Worm (Caenorhabditis elegans) whole organism, L1 larva: ENCODE results near the gene mam-5.

ENCODE experiments used
- F16B12.6 ChIP-seq: fragments of 150-350 bp; optimal IDR thresholded peaks from 2 replicates; lab custom pipeline; 2014; ENCODE audit warnings: missing biosample characterization, missing genetic modification characterization
- alr-1 ChIP-seq: fragments of 200-800 bp; sonication (Bioruptor generic); optimal IDR thresholded peaks from 2 replicates; lab custom pipeline; 2018; ENCODE audit warnings: borderline replicate concordance, mild to moderate bottlenecking, missing genetic modification characterization, missing compliant biosample characterization
- ama-1 ChIP-seq: fragments of 150-350 bp; optimal IDR thresholded peaks from 2 replicates; lab custom pipeline; 2014
- blmp-1 ChIP-seq: fragments of 150-350 bp; optimal IDR thresholded peaks from 2 replicates; lab custom pipeline; 2014; ENCODE audit warnings: missing biosample characterization, missing genetic modification characterization
- ceh-63 ChIP-seq: fragments of 200-800 bp; sonication (Bioruptor generic); optimal IDR thresholded peaks from 2 replicates; lab custom pipeline; 2018; ENCODE audit warnings: mild to moderate bottlenecking, missing genetic modification characterization, missing compliant biosample characterization
- ceh-8 ChIP-seq: fragments of 200-800 bp; sonication (Bioruptor generic); optimal IDR thresholded peaks from 2 replicates; lab custom pipeline; 2018; ENCODE audit warnings: mild to moderate bottlenecking, missing genetic modification characterization, moderate library complexity, missing compliant biosample characterization
- ceh-90 ChIP-seq: sonication (generic microtip); optimal IDR thresholded peaks from 2 replicates; lab custom pipeline; 2016; ENCODE audit warnings: missing genetic modification characterization, missing compliant biosample characterization
- dpl-1 ChIP-seq, 3 experiments: fragments of 150-350 bp in 2 of 3; sonication (generic microtip) in 1 of 3; optimal IDR thresholded peaks; 2 replicates each; lab custom pipeline; 2014 to 2017; ENCODE audit warnings: missing biosample characterization in 3 of 3, missing genetic modification characterization in 3 of 3, missing genetic modification reagents in 3 of 3
- efl-1 ChIP-seq, 4 experiments: fragments of 150-350 bp; optimal IDR thresholded peaks in 3 of 4; peaks in 1 of 4; 1 replicate in 1 of 4; 2 replicates in 3 of 4; lab custom pipeline; 2014; ENCODE audit warnings: missing biosample characterization in 2 of 4, missing genetic modification characterization in 2 of 4, missing genetic modification reagents in 2 of 4
- efl-3 ChIP-seq: fragments of 200-800 bp; sonication (Bioruptor generic); optimal IDR thresholded peaks from 2 replicates; lab custom pipeline; 2018; ENCODE audit warnings: mild to moderate bottlenecking, missing genetic modification characterization, missing compliant biosample characterization
- egl-13 ChIP-seq: sonication (generic microtip); optimal IDR thresholded peaks from 2 replicates; lab custom pipeline; 2016; ENCODE audit warnings: missing genotype, missing genetic modification reagents, missing genetic modification characterization, missing compliant biosample characterization
- egl-27 ChIP-seq, 2 experiments: fragments of 150-350 bp in 1 of 2; sonication (generic microtip); optimal IDR thresholded peaks; 3 replicates each; lab custom pipeline; 2017 to 2018; ENCODE audit warnings: missing biosample characterization in 2 of 2, missing genetic modification characterization in 2 of 2, missing genetic modification reagents in 2 of 2
- elt-2 ChIP-seq: sonication (generic microtip); optimal IDR thresholded peaks from 2 replicates; lab custom pipeline; 2016; ENCODE audit warnings: missing genetic modification characterization, mild to moderate bottlenecking, inconsistent platforms, missing compliant biosample characterization, missing genetic modification reagents
- elt-3 ChIP-seq, 6 experiments: fragments of 150-350 bp in 1 of 6; sonication (generic microtip); optimal IDR thresholded peaks; 2 replicates each; lab custom pipeline; 2017 to 2018; ENCODE audit warnings: missing biosample characterization in 6 of 6, missing genetic modification characterization in 6 of 6, inconsistent platforms in 1 of 6
- ets-5 ChIP-seq: fragments of 200-800 bp; sonication (Bioruptor generic); IDR thresholded peaks from 2 replicates; pipeline ENCODE4 v1.3.6; 2022; ENCODE audit warnings: missing genetic modification characterization, missing compliant biosample characterization
- fkh-10 ChIP-seq: sonication (generic microtip); optimal IDR thresholded peaks from 2 replicates; lab custom pipeline; 2017; ENCODE audit warnings: missing biosample characterization, missing genetic modification reagents, missing genetic modification characterization
- fkh-4 ChIP-seq: sonication (generic microtip); optimal IDR thresholded peaks from 2 replicates; lab custom pipeline; 2016; ENCODE audit warnings: missing compliant biosample characterization, missing genetic modification characterization, borderline replicate concordance
- fos-1 ChIP-seq: fragments of 150-350 bp; optimal IDR thresholded peaks from 2 replicates; lab custom pipeline; 2014; ENCODE audit warnings: missing biosample characterization, missing genetic modification characterization
- hlh-17 ChIP-seq: fragments of 200-800 bp; sonication (Bioruptor generic); optimal IDR thresholded peaks from 2 replicates; lab custom pipeline; 2018; ENCODE audit warnings: missing genetic modification characterization, mild to moderate bottlenecking, missing compliant biosample characterization, moderate library complexity, borderline replicate concordance
- isw-1 ChIP-seq: fragments of 200-800 bp; sonication (Bioruptor generic); IDR thresholded peaks from 2 replicates; pipeline ENCODE4 v1.3.6; 2022; ENCODE audit warnings: missing genetic modification characterization, missing compliant biosample characterization
- jun-1 ChIP-seq: fragments of 150-350 bp; optimal IDR thresholded peaks from 2 replicates; lab custom pipeline; 2014; ENCODE audit warnings: missing biosample characterization, missing genetic modification reagents, missing genetic modification characterization
- lin-13 ChIP-seq: fragments of 150-350 bp; optimal IDR thresholded peaks from 2 replicates; lab custom pipeline; 2014; ENCODE audit warnings: missing biosample characterization, missing genetic modification reagents, missing genetic modification characterization
- lin-14 ChIP-seq: fragments of 200-800 bp; sonication (Bioruptor generic); optimal IDR thresholded peaks from 2 replicates; lab custom pipeline; 2018; ENCODE audit warnings: mild to moderate bottlenecking, missing genetic modification characterization, moderate library complexity, missing compliant biosample characterization
- lin-39 ChIP-seq: fragments of 150-350 bp; optimal IDR thresholded peaks from 2 replicates; lab custom pipeline; 2014; ENCODE audit warnings: missing biosample characterization, missing genetic modification reagents, missing genetic modification characterization
- lir-3 ChIP-seq: sonication (generic microtip); optimal IDR thresholded peaks from 2 replicates; lab custom pipeline; 2016; ENCODE audit warnings: mild to moderate bottlenecking, missing genetic modification characterization, moderate library complexity, missing compliant biosample characterization; ENCODE audit not compliant: poor library complexity
- mab-9 ChIP-seq: fragments of 200-800 bp; sonication (Bioruptor generic); IDR thresholded peaks from 2 replicates; pipeline ENCODE4 v1.3.6; 2022; ENCODE audit warnings: missing genetic modification reagents, missing genetic modification characterization, missing compliant biosample characterization
- mdl-1 ChIP-seq, 2 experiments: fragments of 150-350 bp; optimal IDR thresholded peaks; 2 replicates each; lab custom pipeline; 2014 to 2017; ENCODE audit warnings: missing biosample characterization in 2 of 2, missing genetic modification characterization in 2 of 2, inconsistent platforms in 1 of 2
- mef-2 ChIP-seq: fragments of 150-350 bp; optimal IDR thresholded peaks from 2 replicates; lab custom pipeline; 2014; ENCODE audit warnings: missing biosample characterization, missing genetic modification characterization
- mep-1 ChIP-seq: fragments of 150-350 bp; optimal IDR thresholded peaks from 2 replicates; lab custom pipeline; 2014; ENCODE audit warnings: missing biosample characterization, missing genetic modification characterization
- nhr-19 ChIP-seq: fragments of 200-800 bp; sonication (Bioruptor generic); conservative IDR thresholded peaks from 2 replicates; pipeline ENCODE4 v1.3.6; 2022; ENCODE audit warnings: missing genetic modification characterization, missing compliant biosample characterization
- nhr-237 ChIP-seq: fragments of 150-350 bp; optimal IDR thresholded peaks from 2 replicates; lab custom pipeline; 2014; ENCODE audit warnings: missing biosample characterization, missing genetic modification characterization
- nhr-28 ChIP-seq: fragments of 150-350 bp; optimal IDR thresholded peaks from 2 replicates; lab custom pipeline; 2014; ENCODE audit warnings: missing biosample characterization, missing genetic modification characterization
- nhr-47 ChIP-seq: sonication (generic microtip); optimal IDR thresholded peaks from 2 replicates; lab custom pipeline; 2016; ENCODE audit warnings: mild to moderate bottlenecking, missing genetic modification characterization, moderate library complexity, missing compliant biosample characterization
- nhr-71 ChIP-seq: sonication (generic microtip); optimal IDR thresholded peaks from 2 replicates; lab custom pipeline; 2016; ENCODE audit warnings: mild to moderate bottlenecking, missing genetic modification characterization, moderate library complexity, missing compliant biosample characterization
- nhr-76 ChIP-seq: sonication (generic microtip); optimal IDR thresholded peaks from 2 replicates; lab custom pipeline; 2017; ENCODE audit warnings: missing biosample characterization, missing genetic modification characterization
- nhr-77 ChIP-seq: fragments of 150-350 bp; optimal IDR thresholded peaks from 2 replicates; lab custom pipeline; 2014; ENCODE audit warnings: missing biosample characterization, missing genetic modification characterization
- nhr-84 ChIP-seq: sonication (generic microtip); optimal IDR thresholded peaks from 2 replicates; lab custom pipeline; 2017; ENCODE audit warnings: missing biosample characterization, missing genetic modification characterization
- nhr-85 ChIP-seq: sonication (generic microtip); peaks from one replicate; lab custom pipeline; 2016; ENCODE audit warnings: missing genetic modification characterization, inconsistent platforms, missing compliant biosample characterization
- nhr-90 ChIP-seq: sonication (generic microtip); optimal IDR thresholded peaks from 2 replicates; lab custom pipeline; 2016; ENCODE audit warnings: mild to moderate bottlenecking, missing genetic modification characterization, missing compliant biosample characterization; ENCODE audit not compliant: poor library complexity
- pqm-1 ChIP-seq: sonication (generic microtip); optimal IDR thresholded peaks from 3 replicates; lab custom pipeline; 2017; ENCODE audit warnings: missing biosample characterization, missing genetic modification characterization
- skn-1 ChIP-seq: fragments of 150-350 bp; optimal IDR thresholded peaks from 2 replicates; lab custom pipeline; 2014; ENCODE audit warnings: missing biosample characterization, missing genetic modification characterization
- snu-23 ChIP-seq: sonication (generic microtip); optimal IDR thresholded peaks from 2 replicates; lab custom pipeline; 2016; ENCODE audit warnings: missing genetic modification characterization, missing compliant biosample characterization
- sptf-1 ChIP-seq: fragments of 150-350 bp; optimal IDR thresholded peaks from 2 replicates; lab custom pipeline; 2014; ENCODE audit warnings: missing biosample characterization, missing genetic modification characterization
- sup-37 ChIP-seq: fragments of 200-800 bp; sonication (Bioruptor generic); optimal IDR thresholded peaks from 2 replicates; lab custom pipeline; 2018; ENCODE audit warnings: mild to moderate bottlenecking, missing genetic modification characterization, missing compliant biosample characterization
- unc-62 ChIP-seq: fragments of 150-350 bp; optimal IDR thresholded peaks from 2 replicates; lab custom pipeline; 2014; ENCODE audit warnings: missing biosample characterization, missing genetic modification reagents, missing genetic modification characterization
- unc-86 ChIP-seq: sonication (generic microtip); optimal IDR thresholded peaks from 2 replicates; lab custom pipeline; 2016; ENCODE audit warnings: missing genetic modification characterization, missing compliant biosample characterization
- vab-15 ChIP-seq: sonication (generic microtip); optimal IDR thresholded peaks from 2 replicates; lab custom pipeline; 2017; ENCODE audit warnings: missing genotype, mild to moderate bottlenecking, missing genetic modification characterization, missing compliant biosample characterization
- zag-1 ChIP-seq: fragments of 150-350 bp; optimal IDR thresholded peaks from 2 replicates; lab custom pipeline; 2014; ENCODE audit warnings: missing biosample characterization, missing genetic modification characterization
- zip-4 ChIP-seq: fragments of 200-800 bp; sonication (Bioruptor generic); optimal IDR thresholded peaks from 2 replicates; lab custom pipeline; 2018; ENCODE audit warnings: mild to moderate bottlenecking, missing genetic modification characterization, moderate library complexity, missing compliant biosample characterization
- ztf-4 ChIP-seq: fragments of 150-350 bp; optimal IDR thresholded peaks from 2 replicates; lab custom pipeline; 2014; ENCODE audit warnings: missing biosample characterization, missing genetic modification characterization

The mam-5 gene

DNA sequence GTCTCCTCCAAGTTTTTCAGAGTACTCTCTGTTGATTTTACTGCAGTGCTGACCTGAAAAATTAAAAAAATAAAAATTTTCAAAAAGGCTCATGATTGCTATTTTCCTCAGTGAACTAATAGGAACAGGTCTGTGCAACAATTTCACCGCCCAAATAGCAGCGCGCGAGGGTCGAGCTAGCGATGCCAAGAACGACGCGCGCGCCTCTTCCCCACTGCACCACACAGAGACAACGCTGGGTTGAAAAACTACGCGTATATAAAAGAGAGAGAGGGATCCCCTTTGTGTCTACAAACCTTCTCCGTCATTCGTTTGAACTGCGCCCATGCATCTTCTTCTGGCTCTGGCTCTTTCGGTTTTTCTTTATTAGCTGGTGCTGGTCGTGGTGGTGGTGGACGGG lies 17.6 kb downstream of the mam-5 start (continued):
- TF ChIP-seq nhr-84 (tag; lab: Kevin White, UChicago) (no peak), nhr-19 (GFP tag; lab: Robert Waterston, UW) (peak; percentile 64), nhr-71 (tag; lab: Kevin White, UChicago) (peak; percentile 75), skn-1 (tag; lab: Kevin White, UChicago) (peak; percentile 76), ama-1 (lab: Kevin White, UChicago) (no peak), ceh-90 (no peak), zip-4 (GFP tag; lab: Kevin White, UChicago) (no peak), mep-1 (tag; lab: Kevin White, UChicago) (peak; percentile 72), unc-86 (tag; lab: Kevin White, UChicago) (peak; percentile 55), sptf-1 (tag; lab: Kevin White, UChicago) (no peak), nhr-85 (tag; lab: Kevin White, UChicago) (no peak), alr-1 (no peak), nhr-77 (tag; lab: Kevin White, UChicago) (peak; percentile 65), fkh-4 (tag; lab: Kevin White, UChicago) (no peak), egl-27 (tag; optimal IDR thresholded peaks at IDR 0.05; lab: Kevin White, UChicago) (no peak)

DNA sequence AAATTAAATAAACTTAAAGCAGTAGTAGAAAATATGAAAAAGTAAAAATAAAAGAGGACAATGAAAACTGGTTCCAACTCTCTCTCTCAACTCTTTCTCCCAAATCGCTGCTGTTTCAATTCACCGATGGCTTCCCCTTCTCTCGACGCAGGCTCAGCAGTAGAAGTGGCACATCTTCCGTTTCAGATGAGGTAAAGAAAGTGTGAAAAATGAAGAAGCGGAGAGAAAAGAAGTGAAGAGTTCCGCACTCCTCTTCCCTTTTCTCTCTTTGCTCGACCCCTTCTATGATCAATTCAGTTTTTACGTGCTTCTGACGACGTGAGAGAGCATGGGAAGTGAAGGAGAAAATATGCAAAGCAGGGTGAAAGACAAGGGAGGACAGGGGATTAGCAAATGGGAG lies 21.8 kb downstream of the mam-5 start:
- TF ChIP-seq fos-1 (tag; lab: Kevin White, UChicago) (no peak), nhr-28 (tag; lab: Kevin White, UChicago) (no peak), nhr-77 (tag; lab: Kevin White, UChicago) (no peak), nhr-71 (tag; lab: Kevin White, UChicago) (no peak), lin-14 (GFP tag; lab: Kevin White, UChicago) (peak; percentile 82), nhr-90 (tag; lab: Kevin White, UChicago) (no peak), nhr-76 (tag; lab: Kevin White, UChicago) (no peak), lin-13 (GFP tag; lab: Kevin White, UChicago) (no peak), zag-1 (tag; lab: Kevin White, UChicago) (no peak), fkh-4 (tag; lab: Kevin White, UChicago) (no peak), mep-1 (tag; lab: Kevin White, UChicago) (no peak), fkh-10 (peak; percentile 67), lir-3 (no peak), elt-3 (tag; optimal IDR thresholded peaks at IDR 0.05; lab: Kevin White, UChicago) (no peak), skn-1 (tag; lab: Kevin White, UChicago) (no peak), jun-1 (no peak), elt-2 (no peak), sup-37 (no peak), blmp-1 (tag; lab: Kevin White, UChicago) (no peak), ama-1 (lab: Kevin White, UChicago) (no peak), unc-62 (GFP tag; lab: Kevin White, UChicago) (no peak), snu-23 (no peak), hlh-17 (GFP tag; lab: Kevin White, UChicago) (no peak), egl-27 (tag; optimal IDR thresholded peaks at IDR 0.05; lab: Kevin White, UChicago) (no peak), egl-13 (tag; lab: Kevin White, UChicago) (peak; percentile 17), dpl-1 (GFP tag; optimal IDR thresholded peaks at IDR 0.05; lab: Kevin White, UChicago) (no peak), mdl-1 (tag; optimal IDR thresholded peaks at IDR 0.05; lab: Kevin White, UChicago) (no peak), ets-5 (GFP tag; lab: Robert Waterston, UW) (no peak), ceh-8 (GFP tag; lab: Kevin White, UChicago) (no peak), F16B12.6 (tag; lab: Kevin White, UChicago) (no peak), efl-3 (GFP tag; lab: Kevin White, UChicago) (no peak), lin-39 (tag; lab: Kevin White, UChicago) (no peak), ceh-63 (GFP tag; lab: Kevin White, UChicago) (no peak), mef-2 (tag; lab: Kevin White, UChicago) (no peak), nhr-237 (no peak), efl-1 (optimal IDR thresholded peaks at IDR 0.05; lab: Kevin White, UChicago) (no peak), efl-1 (GFP tag; optimal IDR thresholded peaks at IDR 0.05 in 1 of 2; lab: Kevin White, UChicago) (peak in 1 of 2 experiments; percentile 72), nhr-47 (peak; percentile 31), mab-9 (no peak), isw-1 (peak; percentile 13; the same call in 1 of the 2 replicates), pqm-1 (tag; lab: Kevin White, UChicago) (no peak), nhr-85 (tag; lab: Kevin White, UChicago) (no peak), vab-15 (no peak), ztf-4 (tag; lab: Kevin White, UChicago) (no peak)
